Worm (Caenorhabditis elegans) whole organism, midembryonic: ENCODE data around the gene fbxb-43.

ENCODE experiments used
- flt-1 ChIP-seq: fragments of 200-800 bp; sonication (Bioruptor generic); IDR thresholded peaks from 2 replicates; pipeline ENCODE4 v1.3.6; 2022; ENCODE audit warnings: missing genetic modification characterization, missing compliant biosample characterization
- klf-2 ChIP-seq: fragments of 200-800 bp; sonication (Bioruptor generic); conservative IDR thresholded peaks from 2 replicates; pipeline ENCODE4 v1.3.6; 2022; ENCODE audit warnings: missing genetic modification reagents, missing genetic modification characterization, missing compliant biosample characterization
- med-1 ChIP-seq: sonication (generic microtip); optimal IDR thresholded peaks from 2 replicates; lab custom pipeline; 2017; ENCODE audit warnings: missing genetic modification characterization, mild to moderate bottlenecking, missing compliant biosample characterization, antibody characterized with exemption, missing genetic modification reagents; ENCODE audit not compliant: insufficient read depth
- tab-1 ChIP-seq: fragments of 200-800 bp; sonication (Bioruptor generic); IDR thresholded peaks from 2 replicates; pipeline ENCODE4 v1.3.6; 2022; ENCODE audit warnings: missing genetic modification characterization, missing compliant biosample characterization
- ztf-23 ChIP-seq: fragments of 200-800 bp; sonication (Bioruptor generic); IDR thresholded peaks from 2 replicates; pipeline ENCODE4 v1.3.6; 2022; ENCODE audit warnings: missing genetic modification reagents, missing genetic modification characterization, missing compliant biosample characterization
- ztf-29 ChIP-seq: fragments of 200-800 bp; sonication (Bioruptor generic); IDR thresholded peaks from 2 replicates; pipeline ENCODE4 v1.3.6; 2022; ENCODE audit warnings: missing genetic modification reagents, missing genetic modification characterization, missing compliant biosample characterization

ce11 chrII:1584140-1584539, 48.1 kb downstream of the fbxb-43 start, which contains the start of gene clec-21:
- TF ChIP-seq med-1, result no peak
- no peak for TF ChIP-seq ztf-29 (GFP tag; lab: Robert Waterston, UW)
- no peak for TF ChIP-seq tab-1
- TF ChIP-seq ztf-23 (GFP tag; lab: Robert Waterston, UW), result no peak
- TF ChIP-seq klf-2, result no peak
- TF ChIP-seq flt-1 (GFP tag; lab: Robert Waterston, UW), result no peak
